Fruit fly (Drosophila melanogaster): Measurements from ENCODE around the gene CG32536.
A peak's percentile ranks its signal among the peaks of the same experiment; 100 is the strongest.

Gene CG32536

dm6 chrX:19323835-19324133 lies 47.1 kb upstream of the CG32536 start (continued):
- TF ChIP-seq CG7987 (GFP tag; optimal IDR thresholded peaks at IDR 0.05) (peak; percentile 38), CG18262 (tag; optimal IDR thresholded peaks at IDR 0.05) (peak; percentile 75), tgo (GFP tag; IDR thresholded peaks at IDR 0.05) (peak; percentile 79), en (GFP tag; optimal IDR thresholded peaks at IDR 0.05) (peak; percentile 23), CG9876 (GFP tag; optimal IDR thresholded peaks at IDR 0.05) (peak; percentile 1), CG12391 (tag; optimal IDR thresholded peaks at IDR 0.05) (peak; percentile 87), CTCF (GFP tag; optimal IDR thresholded peaks at IDR 0.05) (peak; percentile 36), CG9727 (GFP tag; optimal IDR thresholded peaks at IDR 0.05) (peak; percentile 84), Vsx1 (GFP tag; optimal IDR thresholded peaks at IDR 0.05) (peak; percentile 38), lov (optimal IDR thresholded peaks at IDR 0.05) (no peak), lov (GFP tag; IDR thresholded peaks at IDR 0.05) (0 out of 3 replicates have a peak, but pooled peaks have one; percentile 18), psq (GFP tag; optimal IDR thresholded peaks at IDR 0.05) (peak; percentile 13), ttk (GFP tag; IDR thresholded peaks at IDR 0.05) (peak; percentile 76), CG3065 (GFP tag; optimal IDR thresholded peaks at IDR 0.05) (peak; percentile 7), Awh (GFP tag; IDR thresholded peaks at IDR 0.05) (peak; percentile 12; the same call in 1 of the 2 replicates), CG5180 (GFP tag; optimal IDR thresholded peaks at IDR 0.05) (peak; percentile 39), Doc2 (GFP tag; IDR thresholded peaks at IDR 0.05) (no peak), ac (GFP tag; optimal IDR thresholded peaks at IDR 0.05) (no peak), CG4424 (GFP tag; optimal IDR thresholded peaks at IDR 0.05) (peak; percentile 65), CG14441 (GFP tag; IDR thresholded peaks at IDR 0.05) (peak; percentile 78), CG6813 (GFP tag; optimal IDR thresholded peaks at IDR 0.05) (peak; percentile 87), bab2 (GFP tag; optimal IDR thresholded peaks at IDR 0.05) (peak; percentile 51), tin (GFP tag; optimal IDR thresholded peaks at IDR 0.05) (peak; percentile 79), CG12155 (GFP tag; optimal IDR thresholded peaks at IDR 0.05) (peak; percentile 82), sqz (GFP tag; optimal IDR thresholded peaks at IDR 0.05) (no peak), HHEX (GFP tag; optimal IDR thresholded peaks at IDR 0.05) (peak; percentile 80), wek (GFP tag; optimal IDR thresholded peaks at IDR 0.05) (peak; percentile 5), CG17912 (GFP tag; optimal IDR thresholded peaks at IDR 0.05) (no peak), sna (GFP tag; IDR thresholded peaks at IDR 0.05; ENCODE audit: partially characterized antibody) (no peak), CG17568 (GFP tag; optimal IDR thresholded peaks at IDR 0.05) (peak; percentile 72), mld (GFP tag; IDR thresholded peaks at IDR 0.05; ENCODE audit: partially characterized antibody) (no peak), jigr1 (GFP tag; IDR thresholded peaks at IDR 0.05) (0 out of 3 replicates have a peak, but pooled peaks have one; percentile 48), CG30403 (GFP tag; optimal IDR thresholded peaks at IDR 0.05) (peak; percentile 82), CG18476 (GFP tag; optimal IDR thresholded peaks at IDR 0.05) (peak; percentile 76), Meics (GFP tag; optimal IDR thresholded peaks at IDR 0.05) (peak; percentile 86), CG11696 (GFP tag; IDR thresholded peaks at IDR 0.05) (0 out of 2 replicates have a peak, but pooled peaks have one; percentile 6), CG3281 (GFP tag; optimal IDR thresholded peaks at IDR 0.05) (peak; percentile 89), scrt (GFP tag; optimal IDR thresholded peaks at IDR 0.05) (peak; percentile 89), grau (tag; optimal IDR thresholded peaks at IDR 0.05) (peak; percentile 87), hb (GFP tag; IDR thresholded peaks at IDR 0.05; ENCODE audit: partially characterized antibody) (no peak), fd3F (GFP tag; optimal IDR thresholded peaks at IDR 0.05) (peak; percentile 71), CG18011 (GFP tag; optimal IDR thresholded peaks at IDR 0.05) (peak; percentile 50), Blimp-1 (GFP tag; optimal IDR thresholded peaks at IDR 0.05) (peak; percentile 82), slou (GFP tag; optimal IDR thresholded peaks at IDR 0.05) (peak; percentile 34), Bgb (GFP tag; IDR thresholded peaks at IDR 0.05; ENCODE audit: partially characterized antibody) (0 out of 2 replicates have a peak, but pooled peaks have one; percentile 3), CG10654 (GFP tag; optimal IDR thresholded peaks at IDR 0.05) (peak; percentile 67), CG12769 (tag; optimal IDR thresholded peaks at IDR 0.05) (peak; percentile 93), Dip3 (GFP tag; optimal IDR thresholded peaks at IDR 0.05) (peak; percentile 81), kah (GFP tag; optimal IDR thresholded peaks at IDR 0.05) (peak; percentile 66), Hsf (GFP tag; optimal IDR thresholded peaks at IDR 0.05) (peak; percentile 72), CG15479 (GFP tag; optimal IDR thresholded peaks at IDR 0.05) (no peak)

Measured in whole organism, embryonic.